Fruit fly (Drosophila melanogaster): ENCODE data around the gene CG7255.

CG7255 gene

dm6 chr3L:15261067-15261506 is 43.0 kb upstream of the CG7255 start (continued):
- peak; percentile 77 for TF ChIP-seq CoRest (tag; optimal IDR thresholded peaks at IDR 0.05)
- 0 out of 2 replicates have a peak, but pooled peaks have one; percentile 8 for TF ChIP-seq CG9215 (GFP tag; IDR thresholded peaks at IDR 0.05)
- no peak; the same call in 1 of the 2 replicates for TF ChIP-seq ssp (GFP tag; IDR thresholded peaks at IDR 0.05)
- TF ChIP-seq lola (GFP tag; optimal IDR thresholded peaks at IDR 0.05), result peak in 1 of 3 experiments; percentile 92
- peak; percentile 45 for TF ChIP-seq Lhr (GFP tag; optimal IDR thresholded peaks at IDR 0.05)
- TF ChIP-seq CG14014 (GFP tag; IDR thresholded peaks at IDR 0.05), result no peak
- peak; percentile 70 for TF ChIP-seq ara (GFP tag; IDR thresholded peaks at IDR 0.05)
- TF ChIP-seq crp (GFP tag; optimal IDR thresholded peaks at IDR 0.05), result no peak
- TF ChIP-seq CG17829 (tag; optimal IDR thresholded peaks at IDR 0.05), result peak; percentile 64
- no peak for TF ChIP-seq CG13624 (GFP tag; optimal IDR thresholded peaks at IDR 0.05)
- no peak for TF ChIP-seq her (GFP tag; optimal IDR thresholded peaks at IDR 0.05)
- TF ChIP-seq CG10267 (tag; optimal IDR thresholded peaks at IDR 0.05), result peak; percentile 57
- peak; percentile 64 for TF ChIP-seq CG4404 (GFP tag; IDR thresholded peaks at IDR 0.05)
- TF ChIP-seq Asciz (GFP tag; optimal IDR thresholded peaks at IDR 0.05), result peak; percentile 33
- TF ChIP-seq salm (tag; optimal IDR thresholded peaks at IDR 0.05), result no peak
- peak; percentile 61 for TF ChIP-seq lbe (GFP tag; optimal IDR thresholded peaks at IDR 0.05)
- TF ChIP-seq odd (GFP tag; optimal IDR thresholded peaks at IDR 0.05), result peak; percentile 58
- TF ChIP-seq luna (GFP tag; optimal IDR thresholded peaks at IDR 0.05), result no peak
- TF ChIP-seq slou (GFP tag; optimal IDR thresholded peaks at IDR 0.05), result no peak
- TF ChIP-seq CG11504 (tag; optimal IDR thresholded peaks at IDR 0.05), result peak; percentile 72
- TF ChIP-seq HLH3B (GFP tag; IDR thresholded peaks at IDR 0.05), result peak; percentile 25; the same call in 1 of the 2 replicates
- no peak for TF ChIP-seq h (optimal IDR thresholded peaks at IDR 0.05)
- TF ChIP-seq Dbx (GFP tag; IDR thresholded peaks at IDR 0.05), result no peak
- TF ChIP-seq CG14441 (GFP tag; IDR thresholded peaks at IDR 0.05), result no peak
- peak; percentile 68; the same call in 1 of the 3 replicates for TF ChIP-seq so (GFP tag; IDR thresholded peaks at IDR 0.05)
- peak in 1 of 2 experiments; percentile 67 for TF ChIP-seq Hr51 (GFP tag; optimal IDR thresholded peaks at IDR 0.05)
- no peak for TF ChIP-seq Hand (GFP tag; optimal IDR thresholded peaks at IDR 0.05)
- peak; percentile 78 for TF ChIP-seq CG14710 (tag; optimal IDR thresholded peaks at IDR 0.05)
- TF ChIP-seq CG13424 (tag; optimal IDR thresholded peaks at IDR 0.05), result peak; percentile 79
- TF ChIP-seq CG10654 (GFP tag; optimal IDR thresholded peaks at IDR 0.05), result peak; percentile 30
- TF ChIP-seq cato (GFP tag; optimal IDR thresholded peaks at IDR 0.05; ENCODE audit: borderline replicate concordance), result peak; percentile 24
- peak; percentile 85 for TF ChIP-seq CG2712 (tag; optimal IDR thresholded peaks at IDR 0.05)
- TF ChIP-seq tin (GFP tag; optimal IDR thresholded peaks at IDR 0.05), result peak; percentile 30
- no peak for TF ChIP-seq CG18764 (GFP tag; optimal IDR thresholded peaks at IDR 0.05)
- peak; percentile 61 for TF ChIP-seq Chrac-16 (GFP tag; optimal IDR thresholded peaks at IDR 0.05)
- peak; percentile 49 for TF ChIP-seq ewg (GFP tag; optimal IDR thresholded peaks at IDR 0.05)
- TF ChIP-seq CG4854 (GFP tag; optimal IDR thresholded peaks at IDR 0.05), result no peak
- peak; percentile 35 for TF ChIP-seq CG12104 (GFP tag; optimal IDR thresholded peaks at IDR 0.05)
- peak; percentile 71 for TF ChIP-seq CG8924 (tag; optimal IDR thresholded peaks at IDR 0.05)
- TF ChIP-seq Hr78 (GFP tag; optimal IDR thresholded peaks at IDR 0.05), result peak in 1 of 2 experiments; percentile 65
- peak; percentile 50 for TF ChIP-seq CG8290 (GFP tag; optimal IDR thresholded peaks at IDR 0.05)
- peak in 1 of 2 experiments; percentile 46 for TF ChIP-seq CG8290 (tag; optimal IDR thresholded peaks at IDR 0.05)
- TF ChIP-seq Stat92E (GFP tag; optimal IDR thresholded peaks at IDR 0.05), result peak in 1 of 3 experiments; percentile 85
- TF ChIP-seq CG32767 (GFP tag; IDR thresholded peaks at IDR 0.05), result peak; percentile 40; the same call in 1 of the 2 replicates
- TF ChIP-seq CG9437 (GFP tag; optimal IDR thresholded peaks at IDR 0.05), result peak; percentile 65
- peak; percentile 51 for TF ChIP-seq oc (tag; optimal IDR thresholded peaks at IDR 0.05)
- peak; percentile 54 for TF ChIP-seq CG2678 (tag; optimal IDR thresholded peaks at IDR 0.05)
- peak; percentile 34 for TF ChIP-seq CG18619 (GFP tag; optimal IDR thresholded peaks at IDR 0.05)
- TF ChIP-seq cwo (GFP tag; optimal IDR thresholded peaks at IDR 0.05), result no peak

Measured in whole organism, embryonic.